Worm (Caenorhabditis elegans): ENCODE results near the gene T14E8.2.
A peak's percentile ranks its signal among the peaks of the same experiment; 100 is the strongest.

T14E8.2 gene

DNA sequence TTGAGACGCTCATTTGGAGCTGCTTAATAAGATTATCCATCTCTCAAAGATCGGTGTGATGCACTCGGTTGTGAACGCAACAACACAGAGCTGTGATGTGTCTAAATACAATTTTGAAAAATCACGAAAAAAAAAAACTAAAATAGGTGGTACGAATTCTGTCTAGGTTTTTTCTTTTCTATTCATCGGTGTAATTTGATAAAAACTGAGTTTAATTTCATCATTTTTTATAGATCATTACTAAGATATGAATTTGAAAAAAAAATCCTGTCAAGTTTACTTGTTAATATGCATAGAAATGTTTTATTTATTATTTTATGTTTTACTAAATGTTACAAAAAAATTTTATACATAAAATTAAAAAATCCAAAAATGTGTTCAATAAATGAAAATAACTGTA, 12.7 kb upstream of the T14E8.2 start, which contains the start of gene ceh-60:
Gene ceh-60, minus strand, starts transcription at position 101 of the 400 bp plus-strand sequence.
- TF ChIP-seq nhr-12 (tag; optimal IDR thresholded peaks at IDR 0.05) (no peak), sup-37 (GFP tag; optimal IDR thresholded peaks at IDR 0.05) (no peak)

ce11 chrX:6530591-6530990, 12.2 kb upstream of the T14E8.2 start:
- no peak for TF ChIP-seq lin-39 (tag; optimal IDR thresholded peaks at IDR 0.05)
- TF ChIP-seq Y116A8C.19 (tag; optimal IDR thresholded peaks at IDR 0.05; ENCODE audit: borderline replicate concordance) = no peak
- no peak for TF ChIP-seq lin-35 (GFP tag; optimal IDR thresholded peaks at IDR 0.05)
- TF ChIP-seq unc-30 (tag; optimal IDR thresholded peaks at IDR 0.05) = no peak
- no peak for TF ChIP-seq zip-4 (GFP tag; optimal IDR thresholded peaks at IDR 0.05)
- no peak for TF ChIP-seq snpc-4 (tag; optimal IDR thresholded peaks at IDR 0.05)
- no peak for TF ChIP-seq lin-15B (tag; optimal IDR thresholded peaks at IDR 0.05)
- no peak for TF ChIP-seq unc-86 (tag; optimal IDR thresholded peaks at IDR 0.05)
- no peak for TF ChIP-seq nhr-85 (tag)
- TF ChIP-seq C34B4.2 (tag; optimal IDR thresholded peaks at IDR 0.05) = no peak
- TF ChIP-seq aly-2 (tag; optimal IDR thresholded peaks at IDR 0.05) = no peak

ce11 chrX:6531896-6532295, 10.9 kb upstream of the T14E8.2 start:
- TF ChIP-seq nhr-71 (tag; optimal IDR thresholded peaks at IDR 0.05) = peak; percentile 46
- no peak for TF ChIP-seq nhr-85 (tag)

ce11 chrX:6533038-6533437, 9.8 kb upstream of the T14E8.2 start:
- TF ChIP-seq ztf-11 (tag; optimal IDR thresholded peaks at IDR 0.05) (no peak), ztf-4 (tag; optimal IDR thresholded peaks at IDR 0.05) (no peak), isw-1 (GFP tag; IDR thresholded peaks at IDR 0.05) (no peak), tbx-2 (tag; optimal IDR thresholded peaks at IDR 0.05) (no peak), mef-2 (tag; optimal IDR thresholded peaks at IDR 0.05) (no peak), fkh-8 (tag; optimal IDR thresholded peaks at IDR 0.05) (no peak), egl-13 (tag; optimal IDR thresholded peaks at IDR 0.05) (no peak), nhr-71 (tag; optimal IDR thresholded peaks at IDR 0.05) (no peak), unc-30 (tag; optimal IDR thresholded peaks at IDR 0.05) (no peak), lin-14 (GFP tag; optimal IDR thresholded peaks at IDR 0.05) (no peak), ceh-8 (GFP tag; optimal IDR thresholded peaks at IDR 0.05) (no peak), nhr-28 (tag; optimal IDR thresholded peaks at IDR 0.05) (no peak), nhr-76 (tag; optimal IDR thresholded peaks at IDR 0.05) (no peak), lin-35 (GFP tag; optimal IDR thresholded peaks at IDR 0.05) (no peak), sptf-1 (tag; optimal IDR thresholded peaks at IDR 0.05) (no peak)

ce11 chrX:6536701-6537279, 6.0 kb upstream of the T14E8.2 start, which contains the start of gene ilys-5:
ilys-5 (minus strand) TSS chrX:6536840.
- TF ChIP-seq elt-2 (tag; optimal IDR thresholded peaks at IDR 0.05) = peak; percentile 71
- no peak for TF ChIP-seq fkh-4 (tag; optimal IDR thresholded peaks at IDR 0.05; ENCODE audit: borderline replicate concordance)
- TF ChIP-seq pax-3 (tag; optimal IDR thresholded peaks at IDR 0.05) = peak; percentile 57
- no peak for TF ChIP-seq isw-1 (GFP tag; IDR thresholded peaks at IDR 0.05)
- peak; percentile 4 for TF ChIP-seq nhr-71 (tag; optimal IDR thresholded peaks at IDR 0.05)
- TF ChIP-seq dsc-1 (tag; optimal IDR thresholded peaks at IDR 0.05) = peak; percentile 96
- peak; percentile 39 for TF ChIP-seq sox-4 (tag; optimal IDR thresholded peaks at IDR 0.05)
- peak; percentile 23 for TF ChIP-seq nhr-47 (tag; optimal IDR thresholded peaks at IDR 0.05)
- TF ChIP-seq fkh-8 (tag; optimal IDR thresholded peaks at IDR 0.05) = peak; percentile 54

DNA sequence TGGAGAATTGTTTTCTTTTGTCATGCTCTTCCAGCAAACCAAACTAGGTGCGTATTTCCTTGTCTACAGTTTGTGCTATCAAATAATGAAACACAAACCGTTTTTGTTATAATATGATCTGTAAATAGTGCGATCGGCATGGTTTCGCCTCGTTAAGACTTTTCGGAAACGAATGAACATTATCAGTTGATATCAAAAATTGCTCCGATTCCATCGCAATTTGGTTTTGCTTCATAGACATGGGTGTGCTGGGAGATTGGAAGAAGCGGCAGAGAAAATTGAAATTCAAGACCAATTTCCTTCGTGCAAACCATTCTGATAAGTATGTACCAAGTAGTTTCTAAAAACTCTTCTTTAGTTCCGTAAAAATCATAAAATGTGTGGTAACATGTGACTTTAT, 4.7 kb upstream of the T14E8.2 start:
- peak; percentile 80 for TF ChIP-seq elt-2 (tag; optimal IDR thresholded peaks at IDR 0.05)
- TF ChIP-seq jun-1 (tag; optimal IDR thresholded peaks at IDR 0.05) = no peak

Data from whole organism, L1 larva.